Fruit fly (Drosophila melanogaster): ENCODE results near the gene CG5112.

The CG5112 gene

DNA sequence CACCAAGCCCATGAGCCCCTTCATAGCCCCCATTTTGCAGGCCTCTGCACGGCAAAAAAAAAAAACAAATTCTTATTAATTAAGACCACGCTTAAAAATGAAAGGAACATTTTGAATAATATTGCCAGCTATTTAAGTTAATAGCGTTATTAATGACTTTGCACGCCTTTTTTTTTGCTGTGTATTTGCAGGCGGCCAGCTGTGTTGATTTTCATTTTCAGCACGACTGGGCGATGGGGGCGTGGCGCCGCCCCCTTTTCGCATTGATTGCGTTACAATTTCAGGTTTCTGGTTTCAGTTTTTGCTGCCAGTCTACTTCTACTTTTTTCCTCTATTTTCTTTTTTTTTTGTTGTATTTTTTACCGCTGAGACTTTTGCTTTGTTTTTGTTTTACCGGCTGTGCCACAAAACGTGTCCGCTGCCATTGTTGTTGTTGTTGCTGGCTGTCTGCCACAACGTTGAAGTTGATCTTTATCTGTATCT lies 40.7 kb downstream of the CG5112 start (continued):
- no peak for TF ChIP-seq CG8924 (tag; optimal IDR thresholded peaks at IDR 0.05)
- no peak for TF ChIP-seq CG12391 (tag; optimal IDR thresholded peaks at IDR 0.05)
- no peak for TF ChIP-seq dimm (GFP tag; IDR thresholded peaks at IDR 0.05)
- TF ChIP-seq Sox100B (GFP tag; optimal IDR thresholded peaks at IDR 0.05): no peak
- no peak for TF ChIP-seq zen (tag; optimal IDR thresholded peaks at IDR 0.05)
- peak; percentile 5 for TF ChIP-seq Sry-δ (GFP tag; optimal IDR thresholded peaks at IDR 0.05)
- no peak for TF ChIP-seq Chrac-16 (GFP tag; optimal IDR thresholded peaks at IDR 0.05)
- no peak for TF ChIP-seq CG3281 (GFP tag; optimal IDR thresholded peaks at IDR 0.05)
- TF ChIP-seq Tbp (GFP tag; optimal IDR thresholded peaks at IDR 0.05): no peak
- TF ChIP-seq Hr39 (optimal IDR thresholded peaks at IDR 0.05): no peak
- no peak for TF ChIP-seq dati (GFP tag; IDR thresholded peaks at IDR 0.05)
- no peak for TF ChIP-seq NC2α (GFP tag; optimal IDR thresholded peaks at IDR 0.05)
- peak; percentile 49; the same call in 1 of the 2 replicates for TF ChIP-seq CG4360 (GFP tag; IDR thresholded peaks at IDR 0.05)
- TF ChIP-seq Rfx (GFP tag; IDR thresholded peaks at IDR 0.05): peak; percentile 65
- TF ChIP-seq oc (tag; optimal IDR thresholded peaks at IDR 0.05): peak; percentile 2
- no peak for TF ChIP-seq CG14860 (GFP tag; IDR thresholded peaks at IDR 0.05; ENCODE audit: partially characterized antibody)
- peak; percentile 9 for TF ChIP-seq CG5245 (GFP tag; optimal IDR thresholded peaks at IDR 0.05)
- no peak for TF ChIP-seq dm (GFP tag; optimal IDR thresholded peaks at IDR 0.05)
- no peak for TF ChIP-seq CG13624 (GFP tag; optimal IDR thresholded peaks at IDR 0.05)
- TF ChIP-seq Dp (GFP tag; optimal IDR thresholded peaks at IDR 0.05): no peak
- peak; percentile 11 for TF ChIP-seq CG4854 (GFP tag; optimal IDR thresholded peaks at IDR 0.05)
- TF ChIP-seq CG3407 (GFP tag; optimal IDR thresholded peaks at IDR 0.05): no peak
- 0 out of 3 replicates have a peak, but pooled peaks have one; percentile 32 for TF ChIP-seq CG11695 (GFP tag; IDR thresholded peaks at IDR 0.05)
- peak; percentile 9 for TF ChIP-seq CG8388 (GFP tag; optimal IDR thresholded peaks at IDR 0.05)
- TF ChIP-seq CG17359 (tag; optimal IDR thresholded peaks at IDR 0.05): peak; percentile 65
- TF ChIP-seq CG4424 (GFP tag; optimal IDR thresholded peaks at IDR 0.05): peak; percentile 33
- no peak for TF ChIP-seq fd102C (GFP tag; optimal IDR thresholded peaks at IDR 0.05)
- TF ChIP-seq Max (GFP tag; optimal IDR thresholded peaks at IDR 0.05): no peak
- no peak for TF ChIP-seq lilli (GFP tag; optimal IDR thresholded peaks at IDR 0.05)
- TF ChIP-seq ERR (GFP tag; optimal IDR thresholded peaks at IDR 0.05): no peak
- no peak for TF ChIP-seq br (optimal IDR thresholded peaks at IDR 0.05)
- no peak for TF ChIP-seq CG17802 (tag; optimal IDR thresholded peaks at IDR 0.05)
- no peak for TF ChIP-seq CoRest (tag; optimal IDR thresholded peaks at IDR 0.05)
- 0 out of 3 replicates have a peak, but pooled peaks have one; percentile 11 for TF ChIP-seq Optix (GFP tag; IDR thresholded peaks at IDR 0.05)
- peak; percentile 13 for TF ChIP-seq Abd-B (GFP tag; optimal IDR thresholded peaks at IDR 0.05)
- no peak for TF ChIP-seq CG9609 (GFP tag; optimal IDR thresholded peaks at IDR 0.05)
- TF ChIP-seq CG6254 (GFP tag; optimal IDR thresholded peaks at IDR 0.05): no peak
- TF ChIP-seq H15 (GFP tag; IDR thresholded peaks at IDR 0.05): 0 out of 3 replicates have a peak, but pooled peaks have one; percentile 30
- TF ChIP-seq Dip2 (GFP tag; IDR thresholded peaks at IDR 0.05): no peak
- no peak for TF ChIP-seq sd (tag; optimal IDR thresholded peaks at IDR 0.05)
- no peak for TF ChIP-seq repo (GFP tag; optimal IDR thresholded peaks at IDR 0.05)
- no peak for TF ChIP-seq lov (optimal IDR thresholded peaks at IDR 0.05)
- TF ChIP-seq lov (GFP tag; IDR thresholded peaks at IDR 0.05): peak; percentile 38; the same call in 1 of the 3 replicates
- no peak for TF ChIP-seq ewg (GFP tag; optimal IDR thresholded peaks at IDR 0.05)
- no peak for TF ChIP-seq Poxn (GFP tag; IDR thresholded peaks at IDR 0.05)
- TF ChIP-seq CG8944 (GFP tag; optimal IDR thresholded peaks at IDR 0.05): peak; percentile 15
- no peak for TF ChIP-seq CG10267 (tag; optimal IDR thresholded peaks at IDR 0.05)
- no peak for TF ChIP-seq CG7786 (GFP tag; optimal IDR thresholded peaks at IDR 0.05)
- TF ChIP-seq CG10274 (GFP tag; optimal IDR thresholded peaks at IDR 0.05): no peak
- TF ChIP-seq nom (GFP tag; optimal IDR thresholded peaks at IDR 0.05): peak; percentile 98
- TF ChIP-seq BEAF-32 (GFP tag; optimal IDR thresholded peaks at IDR 0.05): no peak
- peak; percentile 39 for TF ChIP-seq CG6689 (GFP tag; IDR thresholded peaks at IDR 0.05)
